Worm (Caenorhabditis elegans) whole organism, midembryonic: ENCODE measurements around the gene acr-20.

Experiments
- klf-2 ChIP-seq: fragments of 200-800 bp; sonication (Bioruptor generic); conservative IDR thresholded peaks from 2 replicates; pipeline ENCODE4 v1.3.6; 2022; ENCODE audit warnings: missing genetic modification reagents, missing genetic modification characterization, missing compliant biosample characterization
- med-1 ChIP-seq: sonication (generic microtip); optimal IDR thresholded peaks from 2 replicates; lab custom pipeline; 2017; ENCODE audit warnings: missing genetic modification characterization, mild to moderate bottlenecking, missing compliant biosample characterization, antibody characterized with exemption, missing genetic modification reagents; ENCODE audit not compliant: insufficient read depth
- ztf-23 ChIP-seq: fragments of 200-800 bp; sonication (Bioruptor generic); IDR thresholded peaks from 2 replicates; pipeline ENCODE4 v1.3.6; 2022; ENCODE audit warnings: missing genetic modification reagents, missing genetic modification characterization, missing compliant biosample characterization

DNA sequence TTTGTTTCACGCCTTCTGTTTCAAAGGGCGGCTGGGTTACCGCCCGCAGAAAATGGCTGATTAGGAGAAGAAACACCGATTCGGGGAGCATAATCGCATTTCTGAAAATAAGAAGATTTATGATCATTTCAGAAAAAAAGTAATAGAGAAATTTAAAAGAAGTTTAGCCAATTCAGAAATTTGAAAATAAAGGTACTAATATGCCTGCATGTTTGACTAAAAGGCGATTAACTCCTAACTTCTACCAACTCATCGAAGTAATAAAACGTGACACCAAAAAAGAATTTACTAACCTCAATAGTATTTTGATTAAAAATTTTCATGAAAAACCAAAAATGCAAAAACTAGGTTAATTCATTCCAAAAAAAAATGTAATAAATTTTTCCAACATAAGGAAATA, 47.1 kb upstream of the acr-20 start, which contains the start of gene plx-2:
- no peak for TF ChIP-seq klf-2 (GFP tag; lab: Robert Waterston, UW)
- TF ChIP-seq med-1 (GFP tag; lab: Kevin White, UChicago) = no peak
- TF ChIP-seq ztf-23 (GFP tag; lab: Robert Waterston, UW) = no peak
